Worm (Caenorhabditis elegans) whole organism, late embryonic: ENCODE measurements around the gene srw-69.

Experiments
- elt-4 ChIP-seq: sonication (generic microtip); optimal IDR thresholded peaks from 2 replicates; lab custom pipeline; 2016; ENCODE audit warnings: missing genetic modification characterization, missing compliant biosample characterization
- eyg-1 ChIP-seq: sonication (generic microtip); optimal IDR thresholded peaks from 2 replicates; lab custom pipeline; 2016; ENCODE audit warnings: missing genotype, missing genetic modification characterization, missing compliant biosample characterization
- hlh-15 ChIP-seq: sonication (generic microtip); optimal IDR thresholded peaks from 2 replicates; lab custom pipeline; 2016; ENCODE audit warnings: missing genetic modification characterization, missing compliant biosample characterization
- hlh-30 ChIP-seq: sonication (generic microtip); optimal IDR thresholded peaks from 2 replicates; lab custom pipeline; 2017; ENCODE audit warnings: antibody characterized with exemption, missing genetic modification characterization, missing compliant biosample characterization; ENCODE audit not compliant: insufficient read depth
- lim-6 ChIP-seq: sonication (generic microtip); optimal IDR thresholded peaks from 2 replicates; lab custom pipeline; 2016; ENCODE audit warnings: missing genetic modification characterization, missing compliant biosample characterization
- ref-2 ChIP-seq: sonication (generic microtip); optimal IDR thresholded peaks from 2 replicates; lab custom pipeline; 2016; ENCODE audit warnings: missing genetic modification characterization, missing compliant biosample characterization
- sox-2 ChIP-seq: fragments of 200-800 bp; sonication (Bioruptor generic); IDR thresholded peaks from 2 replicates; pipeline ENCODE4 v1.3.6; 2022; ENCODE audit warnings: missing genetic modification reagents, missing genetic modification characterization, missing compliant biosample characterization
- zip-5 ChIP-seq: sonication (generic microtip); optimal IDR thresholded peaks from 2 replicates; lab custom pipeline; 2016; ENCODE audit warnings: missing genetic modification characterization, missing compliant biosample characterization
- ztf-16 ChIP-seq: sonication (generic microtip); optimal IDR thresholded peaks from 2 replicates; lab custom pipeline; 2017; ENCODE audit warnings: missing genetic modification characterization, missing compliant biosample characterization

Gene srw-69

DNA sequence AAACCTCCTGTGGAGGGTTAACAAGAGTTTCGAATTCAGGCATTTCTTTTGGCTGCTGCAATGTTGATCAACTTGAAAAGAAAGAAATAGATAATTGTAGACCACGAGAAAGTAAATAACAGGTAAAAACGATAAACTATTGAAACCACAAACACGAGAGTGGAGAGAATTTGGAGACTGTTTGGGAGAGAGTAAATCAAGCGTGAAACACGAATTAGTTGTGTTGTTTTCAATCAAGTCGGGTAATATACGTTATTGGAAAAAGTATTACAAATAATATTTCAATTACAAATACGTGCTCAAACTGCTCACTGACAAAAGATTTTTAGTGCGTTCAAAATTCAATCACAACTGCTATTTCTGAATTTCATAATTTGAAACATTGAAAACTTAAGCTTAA lies 47.8 kb downstream of the srw-69 start, which contains the start of gene C03G6.17:
Gene C03G6.17 (minus strand): TSS at position 101 of the 400 bp plus-strand sequence.
- TF ChIP-seq sox-2 (GFP tag; lab: Robert Waterston, UW) = no peak
- no peak for TF ChIP-seq hlh-30
- no peak for TF ChIP-seq eyg-1 (tag; lab: Kevin White, UChicago)

DNA sequence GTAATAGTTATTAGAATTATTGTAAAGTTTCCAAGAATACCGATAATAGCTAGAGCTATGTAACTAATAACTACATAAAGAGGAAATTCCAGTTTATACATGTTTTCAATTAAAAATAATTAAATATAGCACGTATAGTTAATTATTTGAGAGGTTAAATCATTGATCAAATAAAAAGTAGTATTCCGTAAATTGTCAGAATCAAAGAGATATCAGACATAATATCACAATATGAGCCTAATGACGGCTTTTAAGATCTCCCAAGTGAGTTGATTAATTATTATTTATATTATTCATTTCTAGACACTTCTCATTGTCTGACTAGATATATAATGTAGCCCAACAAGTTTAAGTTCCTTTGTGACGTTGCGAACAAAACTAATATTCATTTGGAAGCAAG lies 49.4 kb downstream of the srw-69 start, which contains the start of gene srsx-24:
Gene srsx-24 (minus strand): TSS at position 101 of the 400 bp plus-strand sequence.
- TF ChIP-seq lim-6 (tag; lab: Kevin White, UChicago) = no peak
- TF ChIP-seq eyg-1 (tag; lab: Kevin White, UChicago) = no peak
- no peak for TF ChIP-seq ztf-16
- no peak for TF ChIP-seq ref-2 (tag; lab: Kevin White, UChicago)
- TF ChIP-seq zip-5 (tag; lab: Kevin White, UChicago) = no peak
- no peak for TF ChIP-seq hlh-15 (tag; lab: Kevin White, UChicago)
- TF ChIP-seq elt-4 = no peak
